Fruit fly (Drosophila melanogaster) whole organism, embryonic: ENCODE results near the gene CG43230.
A peak's percentile ranks its signal among the peaks of the same experiment; 100 is the strongest.

ENCODE experiments used
- Atf-2 ChIP-seq: fragments of 200-800 bp; sonication (Bioruptor generic); optimal IDR thresholded peaks from 2 replicates; lab custom pipeline; 2016; ENCODE audit warnings: missing biosample characterization, missing genetic modification characterization
- CG13894 ChIP-seq: fragments of 200-800 bp; sonication (Bioruptor generic); optimal IDR thresholded peaks from 3 replicates; lab custom pipeline; 2018; ENCODE audit warnings: missing biosample characterization, mild to moderate bottlenecking, missing genetic modification characterization, moderate library complexity
- CG14014 ChIP-seq: fragments of 200-800 bp; sonication (Bioruptor generic); IDR thresholded peaks from 2 replicates; pipeline ENCODE4 v1.3.6; 2022; ENCODE audit warnings: missing biosample characterization, missing genetic modification characterization
- CG14667 ChIP-seq: fragments of 200-800 bp; sonication (Bioruptor generic); IDR thresholded peaks from 2 replicates; pipeline ENCODE4 v1.3.6; 2022; ENCODE audit warnings: missing biosample characterization, missing genetic modification characterization
- CG14965 ChIP-seq: fragments of 200-800 bp; sonication (Bioruptor generic); optimal IDR thresholded peaks from 2 replicates; lab custom pipeline; 2016; ENCODE audit warnings: missing biosample characterization, missing genetic modification characterization, borderline replicate concordance
- CG15514 ChIP-seq: fragments of 200-800 bp; sonication (Bioruptor generic); optimal IDR thresholded peaks from 3 replicates; lab custom pipeline; 2017; ENCODE audit warnings: missing biosample characterization, missing genetic modification characterization, mild to moderate bottlenecking, moderate library complexity, missing genetic modification reagents
- CG18011 ChIP-seq: fragments of 200-800 bp; sonication (Bioruptor generic); optimal IDR thresholded peaks from 2 replicates; lab custom pipeline; 2017; ENCODE audit warnings: missing biosample characterization, missing genetic modification characterization, mild to moderate bottlenecking, moderate library complexity, missing genotype
- CG18599 ChIP-seq: fragments of 200-800 bp; sonication (Bioruptor generic); optimal IDR thresholded peaks from 3 replicates; lab custom pipeline; 2017; ENCODE audit warnings: missing biosample characterization, missing genetic modification characterization, mild to moderate bottlenecking, moderate library complexity, missing genetic modification reagents
- CG18619 ChIP-seq: fragments of 200-800 bp; sonication (Bioruptor generic); optimal IDR thresholded peaks from 3 replicates; lab custom pipeline; 2017; ENCODE audit warnings: missing biosample characterization, mild to moderate bottlenecking, missing genetic modification characterization
- CG30403 ChIP-seq: fragments of 200-800 bp; sonication (Bioruptor generic); optimal IDR thresholded peaks from 3 replicates; lab custom pipeline; 2016; ENCODE audit warnings: missing biosample characterization, missing genetic modification characterization
- CG30431 ChIP-seq: fragments of 200-800 bp; sonication (Bioruptor generic); optimal IDR thresholded peaks from 2 replicates; lab custom pipeline; 2017; ENCODE audit warnings: missing biosample characterization, missing genetic modification characterization
- CG3163 ChIP-seq: fragments of 200-800 bp; sonication (Bioruptor generic); optimal IDR thresholded peaks from 3 replicates; lab custom pipeline; 2016; ENCODE audit warnings: missing biosample characterization, missing genetic modification characterization
- CG32767 ChIP-seq: fragments of 200-800 bp; sonication (Bioruptor generic); IDR thresholded peaks from 2 replicates; pipeline ENCODE4 v1.3.6; 2022; ENCODE audit warnings: missing biosample characterization, missing genetic modification characterization
- CG5180 ChIP-seq: fragments of 200-800 bp; sonication (Bioruptor generic); optimal IDR thresholded peaks from 3 replicates; lab custom pipeline; 2017; ENCODE audit warnings: missing biosample characterization, missing genetic modification characterization, mild to moderate bottlenecking, moderate library complexity, missing genetic modification reagents
- CG6654 ChIP-seq: fragments of 200-800 bp; sonication (Bioruptor generic); optimal IDR thresholded peaks from 2 replicates; lab custom pipeline; 2017; ENCODE audit warnings: missing biosample characterization, mild to moderate bottlenecking, missing genetic modification characterization
- CG6683 ChIP-seq: fragments of 200-800 bp; sonication (Bioruptor generic); optimal IDR thresholded peaks from 2 replicates; lab custom pipeline; 2017; ENCODE audit warnings: missing biosample characterization, mild to moderate bottlenecking, missing genetic modification characterization, missing genetic modification reagents
- CG6813 ChIP-seq: fragments of 200-800 bp; sonication (Bioruptor generic); optimal IDR thresholded peaks from 2 replicates; lab custom pipeline; 2017; ENCODE audit warnings: missing biosample characterization, missing genetic modification characterization, mild to moderate bottlenecking, moderate library complexity, missing genetic modification reagents
- CG7357 ChIP-seq: fragments of 200-800 bp; sonication (Bioruptor generic); IDR thresholded peaks from 3 replicates; pipeline ENCODE4 v1.3.6; 2022; ENCODE audit warnings: missing biosample characterization, missing genetic modification characterization
- CG7556 ChIP-seq: fragments of 200-800 bp; sonication (Bioruptor generic); optimal IDR thresholded peaks from 2 replicates; lab custom pipeline; 2017; ENCODE audit warnings: missing biosample characterization, mild to moderate bottlenecking, missing genetic modification characterization
- CG8478 ChIP-seq: fragments of >200 bp; optimal IDR thresholded peaks from 2 replicates; lab custom pipeline; 2018
- CG9817 ChIP-seq: fragments of 200-800 bp; sonication (Bioruptor generic); optimal IDR thresholded peaks from 2 replicates; lab custom pipeline; 2018; ENCODE audit warnings: missing biosample characterization, mild to moderate bottlenecking, missing genetic modification characterization, moderate library complexity
- CHES-1-like ChIP-seq: fragments of 200-800 bp; sonication (Bioruptor generic); optimal IDR thresholded peaks from 2 replicates; lab custom pipeline; 2016; ENCODE audit warnings: missing biosample characterization, missing genetic modification characterization
- D ChIP-seq, 2 experiments: fragments of 200-800 bp in 1 of 2; fragments of >200 bp in 1 of 2; sonication (Bioruptor generic) in 1 of 2; optimal IDR thresholded peaks; 2 replicates in 1 of 2; 3 replicates in 1 of 2; lab custom pipeline; 2017; ENCODE audit warnings: mild to moderate bottlenecking in 1 of 2, missing biosample characterization in 1 of 2, missing genetic modification characterization in 1 of 2, missing genetic modification reagents in 1 of 2
- E2f2 ChIP-seq: fragments of 200-800 bp; sonication (Bioruptor generic); IDR thresholded peaks from 2 replicates; pipeline ENCODE4 v1.3.6; 2022; ENCODE audit warnings: missing biosample characterization, missing genetic modification characterization
- ERR ChIP-seq: fragments of 200-800 bp; sonication (Bioruptor generic); optimal IDR thresholded peaks from 2 replicates; lab custom pipeline; 2016; ENCODE audit warnings: missing biosample characterization, missing genetic modification characterization
- Ets97D ChIP-seq: fragments of 200-800 bp; sonication (Bioruptor generic); optimal IDR thresholded peaks from 3 replicates; lab custom pipeline; 2016; ENCODE audit warnings: missing biosample characterization, missing genetic modification characterization
- Hr39 ChIP-seq: fragments of >200 bp; optimal IDR thresholded peaks from 2 replicates; lab custom pipeline; 2017
- MBD-R2 ChIP-seq: fragments of 200-800 bp; sonication (Bioruptor generic); IDR thresholded peaks from 2 replicates; pipeline ENCODE4 v1.3.6; 2022; ENCODE audit warnings: missing biosample characterization, missing genetic modification characterization
- Myb ChIP-seq: fragments of 200-800 bp; sonication (Bioruptor generic); optimal IDR thresholded peaks from 2 replicates; lab custom pipeline; 2016; ENCODE audit warnings: missing biosample characterization, missing genetic modification characterization
- Nf-YC ChIP-seq: fragments of 200-800 bp; optimal IDR thresholded peaks from 3 replicates; lab custom pipeline; 2019; ENCODE audit warnings: missing biosample characterization, mild to moderate bottlenecking, missing genetic modification characterization, moderate library complexity
- Spps ChIP-seq: fragments of 200-800 bp; sonication (Bioruptor generic); optimal IDR thresholded peaks from 2 replicates; lab custom pipeline; 2018; ENCODE audit warnings: missing biosample characterization, mild to moderate bottlenecking, missing genetic modification characterization
- Xrp1 ChIP-seq: fragments of 200-800 bp; sonication (Bioruptor generic); IDR thresholded peaks from 2 replicates; pipeline ENCODE4 v1.3.6; 2022; ENCODE audit warnings: missing biosample characterization, missing genetic modification characterization
- al ChIP-seq: fragments of 200-800 bp; sonication (Bioruptor generic); IDR thresholded peaks from 2 replicates; pipeline ENCODE4 v1.3.6; 2022; ENCODE audit warnings: missing biosample characterization, missing genetic modification characterization
- br ChIP-seq: fragments of >200 bp; optimal IDR thresholded peaks from 2 replicates; lab custom pipeline; 2017
- ci ChIP-seq: fragments of 200-800 bp; sonication (Bioruptor generic); IDR thresholded peaks from 3 replicates; pipeline ENCODE4 v1.3.6; 2022; ENCODE audit warnings: missing biosample characterization, missing genetic modification characterization
- esg ChIP-seq: fragments of 200-800 bp; sonication (Bioruptor generic); conservative IDR thresholded peaks from 2 replicates; pipeline ENCODE4 v1.3.6; 2022; ENCODE audit warnings: missing biosample characterization, missing genetic modification characterization
- fu2 ChIP-seq: fragments of 200-800 bp; sonication (Bioruptor generic); optimal IDR thresholded peaks from 2 replicates; lab custom pipeline; 2016; ENCODE audit warnings: missing biosample characterization, missing genetic modification characterization
- gce ChIP-seq: fragments of 200-800 bp; sonication (Bioruptor generic); IDR thresholded peaks from 3 replicates; pipeline ENCODE4 v1.3.6; 2022; ENCODE audit warnings: missing biosample characterization, missing genetic modification characterization
- gem ChIP-seq: fragments of 200-800 bp; sonication (Bioruptor generic); optimal IDR thresholded peaks from 2 replicates; lab custom pipeline; 2019; ENCODE audit warnings: missing biosample characterization, mild to moderate bottlenecking, missing genetic modification characterization, moderate library complexity
- h ChIP-seq: fragments of >200 bp; optimal IDR thresholded peaks from 2 replicates; lab custom pipeline; 2017
- lilli ChIP-seq: fragments of 200-800 bp; sonication (Bioruptor generic); optimal IDR thresholded peaks from 3 replicates; lab custom pipeline; 2016; ENCODE audit warnings: missing biosample characterization, missing genetic modification characterization
- lmd ChIP-seq: fragments of 200-800 bp; sonication (Bioruptor generic); IDR thresholded peaks from 2 replicates; pipeline ENCODE4 v1.3.6; 2022; ENCODE audit warnings: missing biosample characterization, missing genetic modification characterization
- rib ChIP-seq: fragments of 200-800 bp; sonication (Bioruptor generic); IDR thresholded peaks from 2 replicates; pipeline ENCODE4 v1.3.6; 2022; ENCODE audit warnings: missing biosample characterization, missing genetic modification characterization
- scrt ChIP-seq: fragments of 200-800 bp; sonication (Bioruptor generic); optimal IDR thresholded peaks from 2 replicates; lab custom pipeline; 2018; ENCODE audit warnings: missing biosample characterization, mild to moderate bottlenecking, missing genetic modification characterization, moderate library complexity
- sens ChIP-seq: fragments of 200-800 bp; sonication (Bioruptor generic); peaks from one replicate; lab custom pipeline; 2016; ENCODE audit warnings: missing biosample characterization, missing genetic modification characterization
- slbo ChIP-seq: fragments of 200-800 bp; sonication (Bioruptor generic); IDR thresholded peaks from 2 replicates; pipeline ENCODE4 v1.3.6; 2022; ENCODE audit warnings: missing biosample characterization, missing genetic modification characterization
- tgo ChIP-seq: fragments of 200-800 bp; sonication (Bioruptor generic); IDR thresholded peaks from 3 replicates; pipeline ENCODE4 v1.3.6; 2022; ENCODE audit warnings: missing biosample characterization, missing genetic modification characterization
- tin ChIP-seq: fragments of 200-800 bp; sonication (Bioruptor generic); optimal IDR thresholded peaks from 3 replicates; lab custom pipeline; 2016; ENCODE audit warnings: missing biosample characterization, missing genetic modification characterization
- tna ChIP-seq: fragments of 200-800 bp; sonication (Bioruptor generic); IDR thresholded peaks from 2 replicates; pipeline ENCODE4 v1.3.6; 2022; ENCODE audit warnings: missing biosample characterization, missing genetic modification characterization; ENCODE audit not compliant: partially characterized antibody
- vfl ChIP-seq: fragments of 200-800 bp; sonication (Bioruptor generic); optimal IDR thresholded peaks from 2 replicates; lab custom pipeline; 2016; ENCODE audit warnings: missing biosample characterization, missing genetic modification characterization
- zfh1 ChIP-seq: fragments of 200-800 bp; sonication (Bioruptor generic); IDR thresholded peaks from 3 replicates; pipeline ENCODE4 v1.3.6; 2022; ENCODE audit warnings: missing biosample characterization, missing genetic modification characterization

Gene CG43230

dm6 chr2L:15214922-15215321 lies at the start of gene CG43230:
Gene CG43230 (plus strand): TSS chr2L:15215222.
- no peak for TF ChIP-seq CG6654
- no peak for TF ChIP-seq ci (GFP tag; lab: Robert Waterston, UW)
- no peak for TF ChIP-seq tna (GFP tag; lab: Robert Waterston, UW)
- TF ChIP-seq CG6683 (GFP tag; lab: Kevin White, UChicago): no peak
- no peak for TF ChIP-seq esg (GFP tag; lab: Robert Waterston, UW)
- no peak for TF ChIP-seq CG7556 (GFP tag; lab: Kevin White, UChicago)
- no peak for TF ChIP-seq D (optimal IDR thresholded peaks at IDR 0.05; lab: Kevin White, UChicago)
- no peak for TF ChIP-seq D (GFP tag; optimal IDR thresholded peaks at IDR 0.05; lab: Kevin White, UChicago)
- TF ChIP-seq CG13894 (tag; lab: Kevin White, UChicago): no peak
- TF ChIP-seq ERR: no peak
- no peak for TF ChIP-seq Xrp1 (GFP tag; lab: Robert Waterston, UW)
- no peak for TF ChIP-seq gce (GFP tag; lab: Robert Waterston, UW)
- TF ChIP-seq CG18599 (GFP tag; lab: Kevin White, UChicago): no peak
- TF ChIP-seq lilli: no peak
- no peak for TF ChIP-seq Myb (GFP tag; lab: Kevin White, UChicago)
- no peak for TF ChIP-seq CG30431
- TF ChIP-seq CG14965 (GFP tag; lab: Kevin White, UChicago): no peak
- no peak for TF ChIP-seq al

- TF ChIP-seq lmd (GFP tag; lab: Robert Waterston, UW) (0 out of 2 replicates have a peak, but pooled peaks have one; percentile 12), CG8478 (lab: Kevin White, UChicago) (no peak), CG32767 (GFP tag; lab: Robert Waterston, UW) (no peak), Hr39 (lab: Kevin White, UChicago) (peak; percentile 29)
Measured at dm6 chr2L:15178044-15178443, 37.0 kb upstream of the CG43230 start.

- TF ChIP-seq Ets97D (GFP tag; lab: Kevin White, UChicago) (no peak), scrt (GFP tag; lab: Kevin White, UChicago) (peak; percentile 27), CHES-1-like (GFP tag; lab: Kevin White, UChicago) (no peak), MBD-R2 (GFP tag; lab: Robert Waterston, UW) (peak; percentile 29; the same call in 1 of the 2 replicates), tgo (GFP tag; lab: Robert Waterston, UW) (peak; percentile 24; the same call in 1 of the 3 replicates), CG14667 (GFP tag; lab: Robert Waterston, UW) (no peak), sens (peak; percentile 60), h (lab: Kevin White, UChicago) (no peak), gem (tag; lab: Kevin White, UChicago) (peak; percentile 38), rib (GFP tag; lab: Robert Waterston, UW) (no peak), CG3163 (GFP tag; lab: Kevin White, UChicago) (no peak), tin (GFP tag; lab: Kevin White, UChicago) (no peak), CG6813 (GFP tag; lab: Kevin White, UChicago) (peak; percentile 18), Nf-YC (no peak), CG5180 (peak; percentile 19), Spps (no peak), fu2 (no peak), Atf-2 (GFP tag; lab: Kevin White, UChicago) (no peak), CG18011 (GFP tag; lab: Kevin White, UChicago) (no peak), CG9817 (tag; lab: Kevin White, UChicago) (peak; percentile 32), CG14014 (GFP tag; lab: Robert Waterston, UW) (0 out of 2 replicates have a peak, but pooled peaks have one; percentile 36), vfl (GFP tag; lab: Kevin White, UChicago) (no peak), CG15514 (GFP tag; lab: Kevin White, UChicago) (peak; percentile 14), CG30403 (GFP tag; lab: Kevin White, UChicago) (peak; percentile 27), CG18619 (peak; percentile 10), zfh1 (GFP tag; lab: Robert Waterston, UW) (peak; percentile 46; the same call in 1 of the 3 replicates), br (lab: Kevin White, UChicago) (no peak), E2f2 (GFP tag; lab: Robert Waterston, UW) (no peak), CG7357 (GFP tag; lab: Robert Waterston, UW) (0 out of 3 replicates have a peak, but pooled peaks have one; percentile 25), slbo (GFP tag; lab: Robert Waterston, UW) (peak; percentile 40; the same call in 1 of the 2 replicates)
Measured at dm6 chr2L:15179028-15179427, 36.0 kb upstream of the CG43230 start.
